Worm (Caenorhabditis elegans) whole organism, L1 larva: Measurements from ENCODE around the gene rde-12.

Experiments used
- C04F5.9 ChIP-seq: sonication (generic microtip); optimal IDR thresholded peaks from 2 replicates; lab custom pipeline; 2016; ENCODE audit warnings: missing genetic modification characterization, missing compliant biosample characterization
- C16A3.4 ChIP-seq: fragments of 150-350 bp; optimal IDR thresholded peaks from 2 replicates; lab custom pipeline; 2014; ENCODE audit warnings: missing biosample characterization, missing genetic modification characterization
- C34B4.2 ChIP-seq: sonication (generic microtip); optimal IDR thresholded peaks from 2 replicates; lab custom pipeline; 2017; ENCODE audit warnings: mild to moderate bottlenecking, missing genetic modification characterization, missing compliant biosample characterization
- Y116A8C.19 ChIP-seq: sonication (generic microtip); optimal IDR thresholded peaks from 2 replicates; lab custom pipeline; 2016; ENCODE audit warnings: missing compliant biosample characterization, missing genetic modification characterization, borderline replicate concordance
- aha-1 ChIP-seq: fragments of 150-350 bp; optimal IDR thresholded peaks from 2 replicates; lab custom pipeline; 2014; ENCODE audit warnings: missing biosample characterization, missing genetic modification characterization
- alr-1 ChIP-seq: fragments of 200-800 bp; sonication (Bioruptor generic); optimal IDR thresholded peaks from 2 replicates; lab custom pipeline; 2018; ENCODE audit warnings: borderline replicate concordance, mild to moderate bottlenecking, missing genetic modification characterization, missing compliant biosample characterization
- aly-2 ChIP-seq: fragments of 150-350 bp; optimal IDR thresholded peaks from 2 replicates; lab custom pipeline; 2014; ENCODE audit warnings: missing biosample characterization, missing genetic modification characterization
- ama-1 ChIP-seq: fragments of 150-350 bp; optimal IDR thresholded peaks from 2 replicates; lab custom pipeline; 2014
- ceh-63 ChIP-seq: fragments of 200-800 bp; sonication (Bioruptor generic); optimal IDR thresholded peaks from 2 replicates; lab custom pipeline; 2018; ENCODE audit warnings: mild to moderate bottlenecking, missing genetic modification characterization, missing compliant biosample characterization
- ces-1 ChIP-seq: fragments of 150-350 bp; optimal IDR thresholded peaks from 2 replicates; lab custom pipeline; 2014; ENCODE audit warnings: missing biosample characterization, missing genetic modification reagents, missing genetic modification characterization
- dsc-1 ChIP-seq: sonication (generic microtip); optimal IDR thresholded peaks from 2 replicates; lab custom pipeline; 2016; ENCODE audit warnings: mild to moderate bottlenecking, missing genetic modification characterization, missing compliant biosample characterization
- efl-1 ChIP-seq, 4 experiments: fragments of 150-350 bp; optimal IDR thresholded peaks in 3 of 4; peaks in 1 of 4; 1 replicate in 1 of 4; 2 replicates in 3 of 4; lab custom pipeline; 2014; ENCODE audit warnings: missing biosample characterization in 2 of 4, missing genetic modification characterization in 2 of 4, missing genetic modification reagents in 2 of 4
- egl-13 ChIP-seq: sonication (generic microtip); optimal IDR thresholded peaks from 2 replicates; lab custom pipeline; 2016; ENCODE audit warnings: missing genotype, missing genetic modification reagents, missing genetic modification characterization, missing compliant biosample characterization
- egl-27 ChIP-seq, 2 experiments: fragments of 150-350 bp in 1 of 2; sonication (generic microtip); optimal IDR thresholded peaks; 3 replicates each; lab custom pipeline; 2017 to 2018; ENCODE audit warnings: missing biosample characterization in 2 of 2, missing genetic modification characterization in 2 of 2, missing genetic modification reagents in 2 of 2
- ets-5 ChIP-seq: fragments of 200-800 bp; sonication (Bioruptor generic); IDR thresholded peaks from 2 replicates; pipeline ENCODE4 v1.3.6; 2022; ENCODE audit warnings: missing genetic modification characterization, missing compliant biosample characterization
- fkh-10 ChIP-seq: sonication (generic microtip); optimal IDR thresholded peaks from 2 replicates; lab custom pipeline; 2017; ENCODE audit warnings: missing biosample characterization, missing genetic modification reagents, missing genetic modification characterization
- fkh-4 ChIP-seq: sonication (generic microtip); optimal IDR thresholded peaks from 2 replicates; lab custom pipeline; 2016; ENCODE audit warnings: missing compliant biosample characterization, missing genetic modification characterization, borderline replicate concordance
- fkh-8 ChIP-seq: sonication (generic microtip); optimal IDR thresholded peaks from 2 replicates; lab custom pipeline; 2016; ENCODE audit warnings: mild to moderate bottlenecking, missing genetic modification characterization, missing compliant biosample characterization
- fos-1 ChIP-seq: fragments of 150-350 bp; optimal IDR thresholded peaks from 2 replicates; lab custom pipeline; 2014; ENCODE audit warnings: missing biosample characterization, missing genetic modification characterization
- hlh-17 ChIP-seq: fragments of 200-800 bp; sonication (Bioruptor generic); optimal IDR thresholded peaks from 2 replicates; lab custom pipeline; 2018; ENCODE audit warnings: missing genetic modification characterization, mild to moderate bottlenecking, missing compliant biosample characterization, moderate library complexity, borderline replicate concordance
- hpl-2 ChIP-seq: fragments of 150-350 bp; optimal IDR thresholded peaks from 2 replicates; lab custom pipeline; 2014; ENCODE audit warnings: missing biosample characterization, missing genetic modification reagents, missing genetic modification characterization
- jun-1 ChIP-seq: fragments of 150-350 bp; optimal IDR thresholded peaks from 2 replicates; lab custom pipeline; 2014; ENCODE audit warnings: missing biosample characterization, missing genetic modification reagents, missing genetic modification characterization
- lin-13 ChIP-seq: fragments of 150-350 bp; optimal IDR thresholded peaks from 2 replicates; lab custom pipeline; 2014; ENCODE audit warnings: missing biosample characterization, missing genetic modification reagents, missing genetic modification characterization
- lin-15B ChIP-seq: fragments of 150-350 bp; sonication (generic microtip); optimal IDR thresholded peaks from 3 replicates; lab custom pipeline; 2014; ENCODE audit warnings: missing biosample characterization, missing genetic modification characterization
- lin-35 ChIP-seq, 2 experiments: fragments of 150-350 bp; optimal IDR thresholded peaks; 2 replicates each; lab custom pipeline; 2014; ENCODE audit warnings: missing biosample characterization in 2 of 2, missing genetic modification characterization in 2 of 2, missing genetic modification reagents in 2 of 2
- lin-39 ChIP-seq: fragments of 150-350 bp; optimal IDR thresholded peaks from 2 replicates; lab custom pipeline; 2014; ENCODE audit warnings: missing biosample characterization, missing genetic modification reagents, missing genetic modification characterization
- lsy-2 ChIP-seq, 2 experiments: fragments of 150-350 bp; optimal IDR thresholded peaks; 2 replicates each; lab custom pipeline; 2014; ENCODE audit warnings: missing biosample characterization in 2 of 2, missing genetic modification characterization in 2 of 2
- mef-2 ChIP-seq: fragments of 150-350 bp; optimal IDR thresholded peaks from 2 replicates; lab custom pipeline; 2014; ENCODE audit warnings: missing biosample characterization, missing genetic modification characterization
- mep-1 ChIP-seq: fragments of 150-350 bp; optimal IDR thresholded peaks from 2 replicates; lab custom pipeline; 2014; ENCODE audit warnings: missing biosample characterization, missing genetic modification characterization
- nhr-11 ChIP-seq: fragments of 150-350 bp; optimal IDR thresholded peaks from 2 replicates; lab custom pipeline; 2014; ENCODE audit warnings: missing biosample characterization, missing genetic modification characterization
- nhr-12 ChIP-seq: sonication (generic microtip); optimal IDR thresholded peaks from 2 replicates; lab custom pipeline; 2017; ENCODE audit warnings: missing biosample characterization, missing genetic modification characterization
- nhr-237 ChIP-seq: fragments of 150-350 bp; optimal IDR thresholded peaks from 2 replicates; lab custom pipeline; 2014; ENCODE audit warnings: missing biosample characterization, missing genetic modification characterization
- pag-3 ChIP-seq: sonication (generic microtip); optimal IDR thresholded peaks from 2 replicates; lab custom pipeline; 2017; ENCODE audit warnings: missing genetic modification characterization, mild to moderate bottlenecking, missing compliant biosample characterization, antibody characterized with exemption, borderline replicate concordance; ENCODE audit not compliant: insufficient read depth
- pqm-1 ChIP-seq: sonication (generic microtip); optimal IDR thresholded peaks from 3 replicates; lab custom pipeline; 2017; ENCODE audit warnings: missing biosample characterization, missing genetic modification characterization
- skn-1 ChIP-seq: fragments of 150-350 bp; optimal IDR thresholded peaks from 2 replicates; lab custom pipeline; 2014; ENCODE audit warnings: missing biosample characterization, missing genetic modification characterization
- snu-23 ChIP-seq: sonication (generic microtip); optimal IDR thresholded peaks from 2 replicates; lab custom pipeline; 2016; ENCODE audit warnings: missing genetic modification characterization, missing compliant biosample characterization
- tlp-1 ChIP-seq: fragments of 150-350 bp; optimal IDR thresholded peaks from 2 replicates; lab custom pipeline; 2014; ENCODE audit warnings: missing biosample characterization, missing genetic modification characterization
- unc-62 ChIP-seq: fragments of 150-350 bp; optimal IDR thresholded peaks from 2 replicates; lab custom pipeline; 2014; ENCODE audit warnings: missing biosample characterization, missing genetic modification reagents, missing genetic modification characterization
- unc-86 ChIP-seq: sonication (generic microtip); optimal IDR thresholded peaks from 2 replicates; lab custom pipeline; 2016; ENCODE audit warnings: missing genetic modification characterization, missing compliant biosample characterization
- unc-98 ChIP-seq: fragments of 200-800 bp; sonication (Bioruptor generic); IDR thresholded peaks from 2 replicates; pipeline ENCODE4 v1.3.6; 2022; ENCODE audit warnings: missing genetic modification characterization, missing compliant biosample characterization
- vab-15 ChIP-seq: sonication (generic microtip); optimal IDR thresholded peaks from 2 replicates; lab custom pipeline; 2017; ENCODE audit warnings: missing genotype, mild to moderate bottlenecking, missing genetic modification characterization, missing compliant biosample characterization
- xbp-1 ChIP-seq: sonication (generic microtip); optimal IDR thresholded peaks from 2 replicates; lab custom pipeline; 2016; ENCODE audit warnings: missing genetic modification characterization, missing compliant biosample characterization
- zip-4 ChIP-seq: fragments of 200-800 bp; sonication (Bioruptor generic); optimal IDR thresholded peaks from 2 replicates; lab custom pipeline; 2018; ENCODE audit warnings: mild to moderate bottlenecking, missing genetic modification characterization, moderate library complexity, missing compliant biosample characterization

The rde-12 gene

ce11 chrV:13666460-13666859 is 1.3 kb downstream of the rde-12 start (continued):
- TF ChIP-seq skn-1 (tag; lab: Kevin White, UChicago) = no peak

DNA sequence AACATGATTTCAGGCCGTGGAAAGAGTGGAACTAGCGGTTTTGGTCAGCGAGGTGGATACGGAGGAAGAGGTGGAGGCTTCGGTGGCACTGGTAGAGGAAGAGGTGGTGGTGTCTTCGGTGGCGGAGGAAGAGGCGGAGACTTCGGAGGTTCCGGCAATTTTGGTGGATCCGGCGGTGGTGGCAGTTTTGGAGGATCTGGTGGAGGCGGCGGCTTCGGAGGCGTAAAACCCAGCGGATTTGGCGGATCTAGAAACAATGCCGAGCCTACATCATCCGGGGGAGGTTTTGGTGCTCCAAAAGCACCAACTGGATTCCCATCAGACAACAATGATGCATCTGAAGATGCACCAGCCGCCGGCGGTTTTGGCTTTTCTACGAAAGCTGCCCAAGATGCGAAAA is 3.1 kb downstream of the rde-12 start:
- TF ChIP-seq lin-15B (tag; lab: Kevin White, UChicago) (no peak), unc-86 (tag; lab: Kevin White, UChicago) (no peak), ama-1 (no peak)

ce11 chrV:13669170-13669569 is 4.0 kb downstream of the rde-12 start:
- no peak for TF ChIP-seq unc-98 (GFP tag; lab: Robert Waterston, UW)
- TF ChIP-seq pag-3 (tag; lab: Kevin White, UChicago) = no peak
- TF ChIP-seq hpl-2 (GFP tag; lab: Kevin White, UChicago) = no peak
- no peak for TF ChIP-seq mep-1 (tag; lab: Kevin White, UChicago)
- no peak for TF ChIP-seq tlp-1 (tag; lab: Kevin White, UChicago)
- TF ChIP-seq ama-1 = no peak
- no peak for TF ChIP-seq C04F5.9 (tag; lab: Kevin White, UChicago)
- no peak for TF ChIP-seq aha-1 (tag; lab: Kevin White, UChicago)
- TF ChIP-seq fkh-4 (tag; lab: Kevin White, UChicago) = no peak
- no peak for TF ChIP-seq nhr-11
- no peak for TF ChIP-seq snu-23 (GFP tag; lab: Kevin White, UChicago)
- no peak for TF ChIP-seq jun-1 (tag; lab: Kevin White, UChicago)
- TF ChIP-seq fkh-10 (GFP tag; lab: Kevin White, UChicago) = no peak
- TF ChIP-seq C16A3.4 (tag; lab: Kevin White, UChicago) = no peak
- TF ChIP-seq, all 84 proteins: peak for 0

ce11 chrV:13671911-13672639 is 6.9 kb downstream of the rde-12 start, which contains the start of the genes mip-2 and F58G11.4:
TSS of gene mip-2 (minus strand) at chrV:13671958.
TSS of gene F58G11.4 (plus strand) at chrV:13672589.
- TF ChIP-seq efl-1 (optimal IDR thresholded peaks at IDR 0.05; lab: Kevin White, UChicago) (no peak), efl-1 (GFP tag; optimal IDR thresholded peaks at IDR 0.05 in 1 of 2; lab: Kevin White, UChicago) (peak in 1 of 2 experiments; percentile 84), C34B4.2 (no peak), lsy-2 (tag; optimal IDR thresholded peaks at IDR 0.05; lab: Kevin White, UChicago) (no peak), zip-4 (GFP tag; lab: Kevin White, UChicago) (no peak)

- TF ChIP-seq aly-2 (peak; percentile 87), Y116A8C.19 (tag; lab: Kevin White, UChicago) (no peak), nhr-12 (tag; lab: Kevin White, UChicago) (no peak), ets-5 (GFP tag; lab: Robert Waterston, UW) (no peak), ceh-63 (peak; percentile 4), fkh-8 (tag; lab: Kevin White, UChicago) (peak; percentile 84), fos-1 (tag; lab: Kevin White, UChicago) (peak; percentile 85), lin-13 (peak; percentile 84), alr-1 (tag; lab: Kevin White, UChicago) (no peak), egl-27 (tag; optimal IDR thresholded peaks at IDR 0.05; lab: Kevin White, UChicago) (no peak), lin-39 (tag; lab: Kevin White, UChicago) (peak; percentile 93), dsc-1 (tag; lab: Kevin White, UChicago) (peak; percentile 91), lin-35 (GFP tag; optimal IDR thresholded peaks at IDR 0.05; lab: Kevin White, UChicago) (peak; percentile 87 to 91), vab-15 (tag; lab: Kevin White, UChicago) (no peak), snu-23 (GFP tag; lab: Kevin White, UChicago) (peak; percentile 94), nhr-11 (peak; percentile 90), egl-13 (peak; percentile 68), xbp-1 (tag; lab: Kevin White, UChicago) (peak; percentile 87), hpl-2 (GFP tag; lab: Kevin White, UChicago) (peak; percentile 8), zip-4 (GFP tag; lab: Kevin White, UChicago) (peak; percentile 66), pqm-1 (no peak), hlh-17 (no peak), nhr-237 (tag; lab: Kevin White, UChicago) (peak; percentile 41), mef-2 (tag; lab: Kevin White, UChicago) (peak; percentile 37), ces-1 (no peak), lsy-2 (tag; optimal IDR thresholded peaks at IDR 0.05; lab: Kevin White, UChicago) (peak; percentile 93 to 94), unc-62 (GFP tag; lab: Kevin White, UChicago) (no peak)
Observed at ce11 chrV:13678542-13678941, 13.4 kb downstream of the rde-12 start, which contains the start of the genes tag-65 and ccz-1. TSS of gene tag-65 (minus strand) at chrV:13678587. TSS of gene ccz-1 (plus strand) at chrV:13678875.
